Fruit fly (Drosophila melanogaster) whole organism, pupa: ENCODE data around the gene CG34302.

Source experiments
- CG8159 ChIP-seq: fragments of 200-800 bp; sonication (Bioruptor generic); optimal IDR thresholded peaks from 3 replicates; lab custom pipeline; 2018; ENCODE audit warnings: missing biosample characterization, mild to moderate bottlenecking, missing genetic modification characterization, moderate library complexity
- Pif1B ChIP-seq: fragments of 200-800 bp; sonication (Bioruptor generic); optimal IDR thresholded peaks from 3 replicates; lab custom pipeline; 2016; ENCODE audit warnings: missing biosample characterization, missing genetic modification characterization

dm6 chr3R:9812447-9812846, 11.2 kb downstream of the CG34302 start, which contains the start of gene CG8534:
- no peak for TF ChIP-seq Pif1B
- no peak for TF ChIP-seq CG8159 (tag; lab: Kevin White, UChicago)
